Fruit fly (Drosophila melanogaster) whole organism, embryonic: ENCODE data around the gene Ltn1.

ENCODE experiments used
- Asciz ChIP-seq: fragments of 200-800 bp; sonication (Bioruptor generic); optimal IDR thresholded peaks from 2 replicates; lab custom pipeline; 2017; ENCODE audit warnings: missing biosample characterization, mild to moderate bottlenecking, missing genetic modification characterization, missing genetic modification reagents
- Atf-2 ChIP-seq: fragments of 200-800 bp; sonication (Bioruptor generic); optimal IDR thresholded peaks from 2 replicates; lab custom pipeline; 2016; ENCODE audit warnings: missing biosample characterization, missing genetic modification characterization
- CG11085 ChIP-seq: fragments of 200-800 bp; sonication (Bioruptor generic); IDR thresholded peaks from 2 replicates; pipeline ENCODE4 v1.3.6; 2022; ENCODE audit warnings: missing biosample characterization, missing genetic modification characterization
- CG12104 ChIP-seq: fragments of 200-800 bp; sonication (Bioruptor generic); optimal IDR thresholded peaks from 3 replicates; lab custom pipeline; 2016; ENCODE audit warnings: missing biosample characterization, missing genetic modification characterization
- CG14050 ChIP-seq: fragments of 200-800 bp; sonication (Bioruptor generic); IDR thresholded peaks from 3 replicates; pipeline ENCODE4 v1.3.6; 2022; ENCODE audit warnings: missing biosample characterization, missing genetic modification characterization
- CG14667 ChIP-seq: fragments of 200-800 bp; sonication (Bioruptor generic); IDR thresholded peaks from 2 replicates; pipeline ENCODE4 v1.3.6; 2022; ENCODE audit warnings: missing biosample characterization, missing genetic modification characterization
- CG14710 ChIP-seq: fragments of 200-800 bp; sonication (Bioruptor generic); optimal IDR thresholded peaks from 3 replicates; lab custom pipeline; 2019; ENCODE audit warnings: missing biosample characterization, mild to moderate bottlenecking, missing genetic modification characterization, moderate library complexity
- CG15073 ChIP-seq: fragments of 200-800 bp; sonication (Bioruptor generic); optimal IDR thresholded peaks from 2 replicates; lab custom pipeline; 2016; ENCODE audit warnings: missing biosample characterization, missing genetic modification characterization
- CG17186 ChIP-seq: fragments of 200-800 bp; sonication (Bioruptor generic); optimal IDR thresholded peaks from 3 replicates; lab custom pipeline; 2017; ENCODE audit warnings: missing biosample characterization, missing genetic modification reagents, missing genetic modification characterization
- CG1792 ChIP-seq: fragments of 200-800 bp; sonication (Bioruptor generic); optimal IDR thresholded peaks from 2 replicates; lab custom pipeline; 2016; ENCODE audit warnings: missing biosample characterization, missing genetic modification characterization
- CG18619 ChIP-seq: fragments of 200-800 bp; sonication (Bioruptor generic); optimal IDR thresholded peaks from 3 replicates; lab custom pipeline; 2017; ENCODE audit warnings: missing biosample characterization, mild to moderate bottlenecking, missing genetic modification characterization
- CG2116 ChIP-seq: fragments of 200-800 bp; sonication (Bioruptor generic); optimal IDR thresholded peaks from 3 replicates; lab custom pipeline; 2018; ENCODE audit warnings: missing biosample characterization, mild to moderate bottlenecking, missing genetic modification characterization
- CG3281 ChIP-seq: fragments of 200-800 bp; sonication (Bioruptor generic); optimal IDR thresholded peaks from 3 replicates; lab custom pipeline; 2017; ENCODE audit warnings: missing biosample characterization, mild to moderate bottlenecking, missing genetic modification characterization
- CG33213 ChIP-seq: fragments of 200-800 bp; sonication (Bioruptor generic); optimal IDR thresholded peaks from 3 replicates; lab custom pipeline; 2016; ENCODE audit warnings: missing biosample characterization, missing genetic modification characterization
- CG3847 ChIP-seq: fragments of 200-800 bp; sonication (Bioruptor generic); IDR thresholded peaks from 2 replicates; pipeline ENCODE4 v1.3.6; 2022; ENCODE audit warnings: missing biosample characterization, missing genetic modification characterization
- CG4617 ChIP-seq: fragments of 200-800 bp; sonication (Bioruptor generic); optimal IDR thresholded peaks from 3 replicates; lab custom pipeline; 2016; ENCODE audit warnings: missing biosample characterization, missing genetic modification characterization, borderline replicate concordance
- CG6683 ChIP-seq: fragments of 200-800 bp; sonication (Bioruptor generic); optimal IDR thresholded peaks from 2 replicates; lab custom pipeline; 2017; ENCODE audit warnings: missing biosample characterization, mild to moderate bottlenecking, missing genetic modification characterization, missing genetic modification reagents
- CG7271 ChIP-seq: fragments of 200-800 bp; sonication (Bioruptor generic); optimal IDR thresholded peaks from 2 replicates; lab custom pipeline; 2018; ENCODE audit warnings: missing biosample characterization, mild to moderate bottlenecking, missing genetic modification characterization, moderate library complexity
- CG9437 ChIP-seq: fragments of 200-800 bp; sonication (Bioruptor generic); optimal IDR thresholded peaks from 2 replicates; lab custom pipeline; 2018; ENCODE audit warnings: missing biosample characterization, mild to moderate bottlenecking, missing genetic modification characterization
- Camta ChIP-seq: fragments of 200-800 bp; sonication (Bioruptor generic); optimal IDR thresholded peaks from 2 replicates; lab custom pipeline; 2016; ENCODE audit warnings: missing biosample characterization, missing genetic modification characterization
- Chrac-16 ChIP-seq: fragments of 200-800 bp; sonication (Bioruptor generic); optimal IDR thresholded peaks from 3 replicates; lab custom pipeline; 2016; ENCODE audit warnings: missing biosample characterization, missing genetic modification characterization
- Dip2 ChIP-seq: fragments of 200-800 bp; sonication (Bioruptor generic); IDR thresholded peaks from 2 replicates; pipeline ENCODE4 v1.3.6; 2022; ENCODE audit warnings: missing biosample characterization, missing genetic modification characterization
- Eip74EF ChIP-seq, 2 experiments: fragments of 200-800 bp in 1 of 2; fragments of >200 bp in 1 of 2; sonication (Bioruptor generic) in 1 of 2; optimal IDR thresholded peaks; 2 replicates each; lab custom pipeline; 2017 to 2019; ENCODE audit warnings: missing biosample characterization in 2 of 2, missing genetic modification characterization in 2 of 2, mild to moderate bottlenecking in 1 of 2, moderate library complexity in 1 of 2
- HHEX ChIP-seq: fragments of 200-800 bp; sonication (Bioruptor generic); optimal IDR thresholded peaks from 3 replicates; lab custom pipeline; 2017; ENCODE audit warnings: missing biosample characterization, mild to moderate bottlenecking, missing genetic modification characterization, missing genetic modification reagents
- Hey ChIP-seq: fragments of 200-800 bp; sonication (Bioruptor generic); optimal IDR thresholded peaks from 3 replicates; lab custom pipeline; 2018; ENCODE audit warnings: missing biosample characterization, mild to moderate bottlenecking, missing genetic modification characterization
- Hmr ChIP-seq: fragments of 200-800 bp; sonication (Bioruptor generic); optimal IDR thresholded peaks from 3 replicates; lab custom pipeline; 2017; ENCODE audit warnings: mild to moderate bottlenecking, missing biosample characterization, missing genetic modification reagents, missing genetic modification characterization
- Meics ChIP-seq: fragments of 200-800 bp; sonication (Bioruptor generic); optimal IDR thresholded peaks from 2 replicates; lab custom pipeline; 2017; ENCODE audit warnings: missing biosample characterization, mild to moderate bottlenecking, missing genetic modification characterization
- NFAT ChIP-seq: fragments of 200-800 bp; sonication (Bioruptor generic); IDR thresholded peaks from 2 replicates; pipeline ENCODE4 v1.3.6; 2022; ENCODE audit warnings: missing biosample characterization, missing genetic modification characterization
- NK7.1 ChIP-seq: fragments of 200-800 bp; sonication (Bioruptor generic); optimal IDR thresholded peaks from 3 replicates; lab custom pipeline; 2016; ENCODE audit warnings: missing biosample characterization, missing genetic modification characterization
- Nf-YB ChIP-seq: fragments of 200-800 bp; sonication (Bioruptor generic); optimal IDR thresholded peaks from 3 replicates; lab custom pipeline; 2019; ENCODE audit warnings: missing biosample characterization, mild to moderate bottlenecking, missing genetic modification characterization, moderate library complexity
- Oli ChIP-seq: fragments of 200-800 bp; sonication (Bioruptor generic); optimal IDR thresholded peaks from 2 replicates; lab custom pipeline; 2018; ENCODE audit warnings: missing biosample characterization, mild to moderate bottlenecking, missing genetic modification characterization, moderate library complexity
- Ptx1 ChIP-seq: fragments of 200-800 bp; sonication (Bioruptor generic); IDR thresholded peaks from 2 replicates; pipeline ENCODE4 v1.3.6; 2022; ENCODE audit warnings: missing biosample characterization, missing genetic modification characterization
- ap ChIP-seq: fragments of 200-800 bp; sonication (Bioruptor generic); IDR thresholded peaks from 2 replicates; pipeline ENCODE4 v1.3.6; 2022; ENCODE audit warnings: missing biosample characterization, missing genetic modification characterization
- ash1 ChIP-seq: fragments of 200-800 bp; sonication (Bioruptor generic); optimal IDR thresholded peaks from 2 replicates; lab custom pipeline; 2018; ENCODE audit warnings: missing biosample characterization, mild to moderate bottlenecking, missing genetic modification characterization
- dimm ChIP-seq: fragments of 200-800 bp; sonication (Bioruptor generic); IDR thresholded peaks from 2 replicates; pipeline ENCODE4 v1.3.6; 2022; ENCODE audit warnings: missing biosample characterization, missing genetic modification characterization
- disco-r ChIP-seq: fragments of 200-800 bp; sonication (Bioruptor generic); optimal IDR thresholded peaks from 2 replicates; lab custom pipeline; 2016; ENCODE audit warnings: missing biosample characterization, missing genetic modification characterization
- dm ChIP-seq: fragments of 200-800 bp; sonication (Bioruptor generic); optimal IDR thresholded peaks from 3 replicates; lab custom pipeline; 2016; ENCODE audit warnings: missing biosample characterization, missing genetic modification characterization
- eve ChIP-seq, 2 experiments: fragments of >200 bp; optimal IDR thresholded peaks; 2 replicates each; lab custom pipeline; 2017; ENCODE audit warnings: missing biosample characterization in 2 of 2, missing genetic modification characterization in 2 of 2
- exex ChIP-seq: fragments of 200-800 bp; sonication (Bioruptor generic); optimal IDR thresholded peaks from 4 replicates; lab custom pipeline; 2018; ENCODE audit warnings: missing biosample characterization, mild to moderate bottlenecking, missing genetic modification characterization, moderate library complexity
- hth ChIP-seq: fragments of >200 bp; optimal IDR thresholded peaks from 2 replicates; lab custom pipeline; 2017; ENCODE audit warnings: inconsistent platforms
- insv ChIP-seq, 2 experiments: fragments of 200-800 bp; sonication (Bioruptor generic); optimal IDR thresholded peaks; 3 replicates each; lab custom pipeline; 2016 to 2018; ENCODE audit warnings: missing biosample characterization in 2 of 2, missing genetic modification characterization in 2 of 2
- jigr1 ChIP-seq: fragments of 200-800 bp; sonication (Bioruptor generic); IDR thresholded peaks from 3 replicates; pipeline ENCODE4 v1.3.6; 2022; ENCODE audit warnings: missing biosample characterization, missing genetic modification characterization
- lilli ChIP-seq: fragments of 200-800 bp; sonication (Bioruptor generic); optimal IDR thresholded peaks from 3 replicates; lab custom pipeline; 2016; ENCODE audit warnings: missing biosample characterization, missing genetic modification characterization
- lov ChIP-seq, 2 experiments: fragments of 200-800 bp in 1 of 2; fragments of >200 bp in 1 of 2; sonication (Bioruptor generic) in 1 of 2; IDR thresholded peaks in 1 of 2; optimal IDR thresholded peaks in 1 of 2; 2 replicates in 1 of 2; 3 replicates in 1 of 2; pipeline versions ENCODE4 v1.3.6 to Lab custom; 2017 to 2022; ENCODE audit warnings: missing biosample characterization in 1 of 2, missing genetic modification characterization in 1 of 2
- otp ChIP-seq: fragments of 200-800 bp; sonication (Bioruptor generic); IDR thresholded peaks from 3 replicates; pipeline ENCODE4, ENCODE4 v1.3.6; 2022; ENCODE audit warnings: missing biosample characterization, missing genetic modification characterization
- p53 ChIP-seq: fragments of 200-800 bp; sonication (Bioruptor generic); optimal IDR thresholded peaks from 2 replicates; lab custom pipeline; 2016; ENCODE audit warnings: missing biosample characterization, missing genetic modification characterization
- peb ChIP-seq: fragments of 200-800 bp; sonication (Bioruptor generic); IDR thresholded peaks from 2 replicates; pipeline ENCODE4 v1.3.6; 2022; ENCODE audit warnings: missing biosample characterization, missing genetic modification characterization
- schlank ChIP-seq: fragments of 200-800 bp; sonication (Bioruptor generic); optimal IDR thresholded peaks from 2 replicates; lab custom pipeline; 2018; ENCODE audit warnings: missing biosample characterization, mild to moderate bottlenecking, missing genetic modification characterization
- sim ChIP-seq: fragments of 200-800 bp; sonication (Bioruptor generic); IDR thresholded peaks from 2 replicates; pipeline ENCODE4 v1.3.6; 2022; ENCODE audit warnings: missing biosample characterization, missing genetic modification characterization
- tna ChIP-seq: fragments of 200-800 bp; sonication (Bioruptor generic); IDR thresholded peaks from 2 replicates; pipeline ENCODE4 v1.3.6; 2022; ENCODE audit warnings: missing biosample characterization, missing genetic modification characterization; ENCODE audit not compliant: partially characterized antibody
- zfh2 ChIP-seq: fragments of 200-800 bp; sonication (Bioruptor generic); optimal IDR thresholded peaks from 2 replicates; lab custom pipeline; 2016; ENCODE audit warnings: missing biosample characterization, missing genetic modification characterization

Gene Ltn1

DNA sequence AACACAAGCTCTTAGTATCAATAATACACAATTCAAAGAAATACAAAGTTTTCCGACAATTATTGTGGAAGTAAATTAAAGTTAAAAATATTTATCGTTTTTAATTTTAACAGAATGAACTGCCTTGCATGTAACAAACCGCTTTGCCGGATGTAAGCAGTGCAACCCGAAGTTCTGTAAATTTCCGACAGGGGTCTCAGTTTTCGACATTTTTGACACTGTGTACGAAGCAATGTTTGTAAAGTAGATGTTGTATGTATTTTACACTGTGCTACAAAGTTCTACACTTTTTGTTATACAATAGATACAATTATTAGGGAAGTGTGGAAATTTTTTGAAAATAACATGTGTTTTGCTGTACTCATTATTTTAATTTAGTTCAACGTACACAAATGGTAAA is 35.5 kb downstream of the Ltn1 start (continued):
- TF ChIP-seq CG3847 (peak; percentile 90), sim (GFP tag; lab: Robert Waterston, UW) (peak; percentile 50), CG18619 (GFP tag; lab: Kevin White, UChicago) (peak; percentile 87), p53 (GFP tag; lab: Kevin White, UChicago) (peak; percentile 95), eve (GFP tag; optimal IDR thresholded peaks at IDR 0.05; lab: Kevin White, UChicago) (no peak), Asciz (GFP tag; lab: Kevin White, UChicago) (peak; percentile 74), lilli (GFP tag; lab: Kevin White, UChicago) (peak; percentile 70), hth (lab: Kevin White, UChicago) (no peak), Oli (tag; lab: Kevin White, UChicago) (peak; percentile 49), CG12104 (GFP tag; lab: Kevin White, UChicago) (peak; percentile 86), Ptx1 (peak; percentile 95), CG6683 (no peak), schlank (tag; lab: Kevin White, UChicago) (peak; percentile 81), dm (GFP tag; lab: Kevin White, UChicago) (peak; percentile 74), CG15073 (GFP tag; lab: Kevin White, UChicago) (no peak), NFAT (GFP tag; lab: Robert Waterston, UW) (peak; percentile 97), dimm (peak; percentile 82), CG14667 (GFP tag; lab: Robert Waterston, UW) (peak; percentile 89), Meics (GFP tag; lab: Kevin White, UChicago) (peak; percentile 92), CG9437 (GFP tag; lab: Kevin White, UChicago) (peak; percentile 45), Atf-2 (GFP tag; lab: Kevin White, UChicago) (peak; percentile 76), Eip74EF (GFP tag; optimal IDR thresholded peaks at IDR 0.05; lab: Kevin White, UChicago) (no peak), exex (tag; lab: Kevin White, UChicago) (no peak), insv (GFP tag; optimal IDR thresholded peaks at IDR 0.05; lab: Kevin White, UChicago) (peak in 1 of 2 experiments; percentile 62), CG11085 (GFP tag; lab: Robert Waterston, UW) (peak; percentile 97), Hey (tag; lab: Kevin White, UChicago) (no peak), disco-r (GFP tag; lab: Kevin White, UChicago) (peak; percentile 93), CG14710 (tag; lab: Kevin White, UChicago) (peak; percentile 83), HHEX (GFP tag; lab: Kevin White, UChicago) (peak; percentile 88), CG2116 (peak; percentile 65), CG1792 (GFP tag; lab: Kevin White, UChicago) (peak; percentile 79), tna (GFP tag; lab: Robert Waterston, UW) (no peak), NK7.1 (GFP tag; lab: Kevin White, UChicago) (peak; percentile 84), CG3281 (GFP tag; lab: Kevin White, UChicago) (peak; percentile 86), zfh2 (GFP tag; lab: Kevin White, UChicago) (peak; percentile 81), CG33213 (GFP tag; lab: Kevin White, UChicago) (peak; percentile 95), peb (peak; percentile 78), jigr1 (peak; percentile 31; the same call in 1 of the 3 replicates), CG4617 (GFP tag; lab: Kevin White, UChicago) (peak; percentile 33), ash1 (peak; percentile 86), Hmr (GFP tag; lab: Kevin White, UChicago) (peak; percentile 92), lov (optimal IDR thresholded peaks at IDR 0.05; lab: Kevin White, UChicago) (no peak), lov (GFP tag; IDR thresholded peaks at IDR 0.05; lab: Robert Waterston, UW) (peak; percentile 95), ap (peak; percentile 79), CG14050 (GFP tag; lab: Robert Waterston, UW) (peak; percentile 73; the same call in 2 of the 3 replicates), CG7271 (tag; lab: Kevin White, UChicago) (peak; percentile 92), Dip2 (GFP tag; lab: Robert Waterston, UW) (no peak), Nf-YB (GFP tag; lab: Kevin White, UChicago) (no peak), Camta (GFP tag; lab: Kevin White, UChicago) (peak; percentile 97), Chrac-16 (GFP tag; lab: Kevin White, UChicago) (peak; percentile 71), CG17186 (GFP tag; lab: Kevin White, UChicago) (peak; percentile 13), otp (GFP tag; lab: Robert Waterston, UW) (peak; percentile 90)
